Worm (Caenorhabditis elegans): ENCODE data around the gene oatr-1.

Gene oatr-1

DNA sequence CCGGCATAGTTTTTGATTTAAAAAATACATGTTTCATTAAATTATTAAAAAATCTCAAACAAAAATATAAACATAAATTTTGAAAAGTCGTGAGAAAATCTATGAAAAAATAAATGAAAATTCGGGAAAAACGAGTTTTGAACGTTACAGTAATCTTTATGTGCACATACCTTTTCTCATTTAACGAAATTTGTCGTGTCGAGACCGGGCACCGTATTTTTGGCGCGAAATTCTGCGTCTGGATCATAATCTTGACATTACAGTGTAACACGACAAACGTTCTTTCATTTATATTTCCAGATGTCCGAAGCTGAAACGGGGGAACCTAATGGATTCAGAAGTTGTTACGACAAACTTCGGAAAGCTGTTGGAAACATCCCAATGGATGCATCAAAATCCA is 6.4 kb downstream of the oatr-1 start, which contains the start of gene C16A3.2:
Gene C16A3.2 (plus strand): TSS at position 301 of the 400 bp plus-strand sequence.
- no peak for TF ChIP-seq lin-13 (GFP tag; optimal IDR thresholded peaks at IDR 0.05)
- no peak for TF ChIP-seq aly-2 (tag; optimal IDR thresholded peaks at IDR 0.05)
- TF ChIP-seq mab-5 (tag; optimal IDR thresholded peaks at IDR 0.05), result no peak
- TF ChIP-seq ztf-4 (tag; optimal IDR thresholded peaks at IDR 0.05), result no peak
- no peak for TF ChIP-seq sem-4 (tag; optimal IDR thresholded peaks at IDR 0.05)
- no peak for TF ChIP-seq nhr-25 (tag; optimal IDR thresholded peaks at IDR 0.05)
- TF ChIP-seq F13H6.1 (tag; optimal IDR thresholded peaks at IDR 0.05), result no peak
- TF ChIP-seq lin-11 (tag; optimal IDR thresholded peaks at IDR 0.05), result no peak
- no peak for TF ChIP-seq fos-1 (tag; optimal IDR thresholded peaks at IDR 0.05)
- no peak for TF ChIP-seq egl-27 (tag; optimal IDR thresholded peaks at IDR 0.05)
- TF ChIP-seq blmp-1 (tag; optimal IDR thresholded peaks at IDR 0.05; ENCODE audit: insufficient read depth), result no peak
- TF ChIP-seq unc-55 (GFP tag; optimal IDR thresholded peaks at IDR 0.05), result no peak
- TF ChIP-seq nhr-77 (tag; optimal IDR thresholded peaks at IDR 0.05), result no peak
- TF ChIP-seq R02D3.7 (tag; optimal IDR thresholded peaks at IDR 0.05), result no peak
- TF ChIP-seq nhr-10 (tag; optimal IDR thresholded peaks at IDR 0.05), result no peak
- no peak for TF ChIP-seq ztf-1 (GFP tag; conservative IDR thresholded peaks at IDR 0.05)
- TF ChIP-seq ceh-82 (tag; optimal IDR thresholded peaks at IDR 0.05), result no peak
- no peak for TF ChIP-seq crh-2 (tag; optimal IDR thresholded peaks at IDR 0.05)

DNA sequence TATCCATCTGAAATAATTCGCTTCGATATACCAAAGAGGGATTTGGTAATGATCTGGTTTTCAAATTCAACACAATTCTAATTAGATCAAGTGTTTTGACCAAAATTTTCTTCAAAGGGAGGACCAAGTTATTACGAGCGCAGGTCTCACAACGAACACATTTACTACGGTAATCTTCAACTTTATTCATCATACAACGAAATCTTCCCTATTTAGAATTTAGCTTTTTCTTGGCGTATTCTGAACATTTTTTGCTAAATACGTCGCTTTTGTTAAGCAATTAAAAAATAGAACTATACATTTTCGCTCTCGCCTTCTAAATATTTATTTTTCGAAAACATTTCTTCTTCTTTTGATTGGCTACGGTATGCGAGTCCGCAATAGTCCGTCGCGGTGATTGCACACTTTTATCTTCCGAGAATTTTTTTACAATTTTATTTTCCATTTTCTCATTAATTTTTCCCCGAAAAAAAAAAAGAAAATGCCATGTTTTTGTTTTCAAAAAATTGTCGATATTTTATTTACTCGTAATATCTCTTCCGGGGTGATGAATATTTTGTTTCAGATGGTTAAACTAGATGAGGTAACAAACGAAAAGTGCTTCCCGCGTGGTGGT is 12.9 kb downstream of the oatr-1 start, which contains the start of gene let-716:
Gene let-716 (plus strand): TSS at position 566 of the 616 bp plus-strand sequence.
- TF ChIP-seq fos-1 (tag; optimal IDR thresholded peaks at IDR 0.05) (peak; percentile 6), nhr-129 (tag; optimal IDR thresholded peaks at IDR 0.05) (no peak), unc-55 (GFP tag; optimal IDR thresholded peaks at IDR 0.05) (peak; percentile 51), lsy-2 (tag; optimal IDR thresholded peaks at IDR 0.05) (peak; percentile 85 to 97), nhr-21 (tag; optimal IDR thresholded peaks at IDR 0.05) (peak; percentile 21), crh-2 (tag; optimal IDR thresholded peaks at IDR 0.05) (peak; percentile 5), alr-1 (tag; optimal IDR thresholded peaks at IDR 0.05) (no peak)

DNA sequence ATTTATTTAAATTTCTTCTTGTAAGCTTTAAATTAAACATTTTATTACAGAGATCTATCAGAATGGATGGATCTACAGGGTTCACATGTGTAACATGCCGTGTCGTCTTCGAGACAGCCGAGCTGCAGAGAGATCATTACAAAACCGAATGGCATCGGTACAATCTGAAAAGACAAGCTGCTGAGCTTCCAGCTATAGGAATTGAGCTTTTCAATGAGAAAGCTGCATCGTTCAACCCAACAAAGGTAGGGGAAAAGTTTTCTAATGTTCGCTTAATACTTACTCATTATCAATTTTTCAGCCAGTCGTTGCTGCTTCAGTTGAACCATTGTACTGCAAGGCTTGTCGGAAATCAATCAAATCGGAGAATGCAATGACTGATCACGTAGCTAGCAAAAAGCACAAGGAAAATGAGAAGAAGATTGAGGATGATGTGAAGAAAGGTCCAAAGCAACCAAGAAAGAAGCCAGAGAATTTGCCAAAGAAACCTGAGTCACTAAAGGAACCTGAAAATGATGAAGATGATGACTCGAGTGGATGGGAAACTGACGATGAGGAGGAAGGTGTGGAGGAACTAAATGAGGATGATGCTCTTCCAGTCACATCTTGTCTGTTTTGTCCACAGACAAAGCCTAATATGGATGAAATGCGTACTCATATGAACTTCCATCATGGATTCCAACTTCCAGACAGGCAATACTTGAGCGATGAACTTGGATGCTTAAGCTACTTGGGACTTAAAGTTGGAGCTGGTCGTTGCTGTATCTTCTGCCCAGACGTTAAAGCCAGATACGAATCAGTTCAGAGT is 14.2 kb downstream of the oatr-1 start, which contains the start of gene znf-622:
Gene znf-622 (plus strand): TSS at position 51 of the 808 bp plus-strand sequence.
- TF ChIP-seq ztf-11 (tag; optimal IDR thresholded peaks at IDR 0.05) (no peak), alr-1 (tag; optimal IDR thresholded peaks at IDR 0.05) (no peak), ceh-16 (tag; optimal IDR thresholded peaks at IDR 0.05) (no peak), elt-1 (tag; optimal IDR thresholded peaks at IDR 0.05) (no peak), blmp-1 (tag; optimal IDR thresholded peaks at IDR 0.05; ENCODE audit: insufficient read depth) (no peak), skn-1 (tag; optimal IDR thresholded peaks at IDR 0.05) (no peak), nhr-77 (tag; optimal IDR thresholded peaks at IDR 0.05) (no peak), R02D3.7 (tag; optimal IDR thresholded peaks at IDR 0.05) (no peak), gmeb-1 (tag; optimal IDR thresholded peaks at IDR 0.05) (no peak), nhr-6 (tag; optimal IDR thresholded peaks at IDR 0.05) (no peak), zag-1 (tag; optimal IDR thresholded peaks at IDR 0.05) (no peak)

DNA sequence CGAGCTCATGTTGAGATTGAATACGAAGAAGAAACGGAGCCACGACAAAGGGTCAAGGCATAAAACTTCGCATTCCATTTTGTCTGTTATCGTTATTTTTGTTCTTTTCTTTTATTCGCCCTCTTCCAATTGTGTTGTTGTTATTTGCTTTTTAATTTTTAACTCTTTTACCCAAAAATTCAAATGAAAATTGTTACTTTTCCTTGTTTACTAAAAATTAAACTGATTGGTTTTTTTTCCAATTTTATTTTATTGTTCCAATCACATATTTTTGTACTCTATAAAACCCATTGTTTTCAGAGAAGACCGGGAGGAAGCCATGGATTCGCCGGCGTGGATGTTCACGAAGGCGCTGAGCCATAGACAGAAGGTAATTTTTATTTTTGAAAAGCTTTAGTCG is 15.5 kb downstream of the oatr-1 start, which contains the start of gene C16A3.5:
Gene C16A3.5 (plus strand): TSS at position 301 of the 400 bp plus-strand sequence.
- TF ChIP-seq F13H6.1 (tag; optimal IDR thresholded peaks at IDR 0.05) (no peak), nhr-23 (tag; optimal IDR thresholded peaks at IDR 0.05) (no peak), unc-62 (GFP tag; optimal IDR thresholded peaks at IDR 0.05) (no peak), ceh-16 (tag; optimal IDR thresholded peaks at IDR 0.05) (no peak), skn-1 (tag; optimal IDR thresholded peaks at IDR 0.05) (no peak), ZK546.5 (tag; optimal IDR thresholded peaks at IDR 0.05) (no peak), peb-1 (tag; optimal IDR thresholded peaks at IDR 0.05) (no peak), lin-11 (tag; optimal IDR thresholded peaks at IDR 0.05) (no peak), ceh-82 (tag; optimal IDR thresholded peaks at IDR 0.05) (no peak), zag-1 (tag; optimal IDR thresholded peaks at IDR 0.05) (no peak)

DNA sequence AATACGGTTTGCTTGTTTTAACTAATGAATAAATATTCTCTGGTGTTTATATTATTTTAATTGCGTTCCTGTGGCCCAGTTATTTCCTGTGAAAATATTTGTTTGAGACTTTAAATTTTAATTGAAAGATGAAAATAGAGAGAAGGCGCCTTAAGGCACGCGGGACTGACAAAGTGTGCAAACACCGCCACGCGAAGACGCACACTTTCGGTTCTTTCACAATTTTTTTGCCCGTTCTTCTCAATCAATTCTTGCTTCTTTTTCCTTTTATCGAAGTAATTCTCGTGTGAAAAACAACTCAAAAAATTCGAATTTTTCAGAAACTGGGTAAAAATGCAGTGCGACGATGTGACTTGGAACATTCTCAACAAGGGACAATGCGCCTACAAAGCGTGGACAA is 16.9 kb downstream of the oatr-1 start, which contains the start of gene C16A3.6:
Gene C16A3.6 (plus strand): TSS at position 84 of the 400 bp plus-strand sequence.
- TF ChIP-seq F13H6.1 (tag; optimal IDR thresholded peaks at IDR 0.05), result peak; percentile 25
- TF ChIP-seq mab-5 (tag; optimal IDR thresholded peaks at IDR 0.05), result no peak
- TF ChIP-seq lsy-2 (tag; optimal IDR thresholded peaks at IDR 0.05), result peak; percentile 9 to 69
- no peak for TF ChIP-seq elt-1 (tag; optimal IDR thresholded peaks at IDR 0.05)
- peak; percentile 18 for TF ChIP-seq gmeb-1 (tag; optimal IDR thresholded peaks at IDR 0.05)
- peak; percentile 12 for TF ChIP-seq unc-55 (GFP tag; optimal IDR thresholded peaks at IDR 0.05)
